Fruit fly (Drosophila melanogaster) whole organism, embryonic: ENCODE data around the gene Kdm2.

ENCODE experiments used
- Antp ChIP-seq: fragments of 200-800 bp; sonication (Bioruptor generic); optimal IDR thresholded peaks from 3 replicates; lab custom pipeline; 2016; ENCODE audit warnings: missing biosample characterization, missing genetic modification characterization
- CG10274 ChIP-seq: fragments of 200-800 bp; sonication (Bioruptor generic); optimal IDR thresholded peaks from 3 replicates; lab custom pipeline; 2017; ENCODE audit warnings: missing biosample characterization, mild to moderate bottlenecking, missing genetic modification characterization
- CG10979 ChIP-seq: fragments of 200-800 bp; sonication (Bioruptor generic); optimal IDR thresholded peaks from 2 replicates; lab custom pipeline; 2018; ENCODE audit warnings: missing biosample characterization, mild to moderate bottlenecking, missing genetic modification characterization, moderate library complexity
- CG12071 ChIP-seq: fragments of 200-800 bp; sonication (Bioruptor generic); optimal IDR thresholded peaks from 3 replicates; lab custom pipeline; 2018; ENCODE audit warnings: missing biosample characterization, mild to moderate bottlenecking, missing genetic modification characterization
- CG13624 ChIP-seq: fragments of 200-800 bp; sonication (Bioruptor generic); optimal IDR thresholded peaks from 2 replicates; lab custom pipeline; 2016; ENCODE audit warnings: missing biosample characterization, missing genetic modification characterization
- CG14860 ChIP-seq: fragments of 200-800 bp; sonication (Bioruptor generic); IDR thresholded peaks from 3 replicates; pipeline ENCODE4 v1.3.6; 2022; ENCODE audit warnings: missing biosample characterization, missing genetic modification characterization; ENCODE audit not compliant: partially characterized antibody
- CG15514 ChIP-seq: fragments of 200-800 bp; sonication (Bioruptor generic); optimal IDR thresholded peaks from 3 replicates; lab custom pipeline; 2017; ENCODE audit warnings: missing biosample characterization, missing genetic modification characterization, mild to moderate bottlenecking, moderate library complexity, missing genetic modification reagents
- CG17359 ChIP-seq: fragments of 200-800 bp; sonication (Bioruptor generic); optimal IDR thresholded peaks from 3 replicates; lab custom pipeline; 2018; ENCODE audit warnings: missing biosample characterization, mild to moderate bottlenecking, missing genetic modification characterization, moderate library complexity
- CG18011 ChIP-seq: fragments of 200-800 bp; sonication (Bioruptor generic); optimal IDR thresholded peaks from 2 replicates; lab custom pipeline; 2017; ENCODE audit warnings: missing biosample characterization, missing genetic modification characterization, mild to moderate bottlenecking, moderate library complexity, missing genotype
- CG1832 ChIP-seq: fragments of 200-800 bp; sonication (Bioruptor generic); optimal IDR thresholded peaks from 2 replicates; lab custom pipeline; 2017; ENCODE audit warnings: missing biosample characterization, mild to moderate bottlenecking, missing genetic modification characterization, inconsistent platforms
- CG2120 ChIP-seq: fragments of 200-800 bp; sonication (Bioruptor generic); optimal IDR thresholded peaks from 3 replicates; lab custom pipeline; 2016; ENCODE audit warnings: missing biosample characterization, missing genetic modification characterization
- CG3065 ChIP-seq: fragments of 200-800 bp; sonication (Bioruptor generic); optimal IDR thresholded peaks from 2 replicates; lab custom pipeline; 2016; ENCODE audit warnings: missing biosample characterization, missing genetic modification characterization
- CG31224 ChIP-seq: fragments of 200-800 bp; sonication (Bioruptor generic); IDR thresholded peaks from 2 replicates; pipeline ENCODE4 v1.3.6; 2022; ENCODE audit warnings: missing biosample characterization, missing genetic modification characterization
- CG3847 ChIP-seq: fragments of 200-800 bp; sonication (Bioruptor generic); IDR thresholded peaks from 2 replicates; pipeline ENCODE4 v1.3.6; 2022; ENCODE audit warnings: missing biosample characterization, missing genetic modification characterization
- CG6175 ChIP-seq: fragments of 200-800 bp; sonication (Bioruptor generic); IDR thresholded peaks from 3 replicates; pipeline ENCODE4 v1.3.6; 2022; ENCODE audit warnings: missing biosample characterization, missing genetic modification characterization
- CG7357 ChIP-seq: fragments of 200-800 bp; sonication (Bioruptor generic); IDR thresholded peaks from 3 replicates; pipeline ENCODE4 v1.3.6; 2022; ENCODE audit warnings: missing biosample characterization, missing genetic modification characterization
- CG9727 ChIP-seq: fragments of 200-800 bp; sonication (Bioruptor generic); optimal IDR thresholded peaks from 3 replicates; lab custom pipeline; 2017; ENCODE audit warnings: missing biosample characterization, mild to moderate bottlenecking, missing genetic modification characterization
- CrebB ChIP-seq: fragments of 200-800 bp; sonication (Bioruptor generic); optimal IDR thresholded peaks from 3 replicates; lab custom pipeline; 2018; ENCODE audit warnings: missing biosample characterization, mild to moderate bottlenecking, missing genetic modification characterization
- D ChIP-seq, 2 experiments: fragments of 200-800 bp in 1 of 2; fragments of >200 bp in 1 of 2; sonication (Bioruptor generic) in 1 of 2; optimal IDR thresholded peaks; 2 replicates in 1 of 2; 3 replicates in 1 of 2; lab custom pipeline; 2017; ENCODE audit warnings: mild to moderate bottlenecking in 1 of 2, missing biosample characterization in 1 of 2, missing genetic modification characterization in 1 of 2, missing genetic modification reagents in 1 of 2
- Dek ChIP-seq: fragments of 200-800 bp; sonication (Bioruptor generic); optimal IDR thresholded peaks from 3 replicates; lab custom pipeline; 2019; ENCODE audit warnings: missing biosample characterization, mild to moderate bottlenecking, missing genetic modification characterization, moderate library complexity
- Dll ChIP-seq: fragments of 200-800 bp; sonication (Bioruptor generic); IDR thresholded peaks from 4 replicates; pipeline ENCODE4 v1.3.6; 2022; ENCODE audit warnings: missing biosample characterization, missing genetic modification characterization; ENCODE audit not compliant: partially characterized antibody
- Doc2 ChIP-seq: fragments of 200-800 bp; sonication (Bioruptor generic); IDR thresholded peaks from 2 replicates; pipeline ENCODE4 v1.3.6; 2022; ENCODE audit warnings: missing biosample characterization, missing genetic modification characterization
- Eip74EF ChIP-seq, 2 experiments: fragments of 200-800 bp in 1 of 2; fragments of >200 bp in 1 of 2; sonication (Bioruptor generic) in 1 of 2; optimal IDR thresholded peaks; 2 replicates each; lab custom pipeline; 2017 to 2019; ENCODE audit warnings: missing biosample characterization in 2 of 2, missing genetic modification characterization in 2 of 2, mild to moderate bottlenecking in 1 of 2, moderate library complexity in 1 of 2
- Fer3 ChIP-seq: fragments of 200-800 bp; sonication (Bioruptor generic); optimal IDR thresholded peaks from 2 replicates; lab custom pipeline; 2018; ENCODE audit warnings: missing biosample characterization, mild to moderate bottlenecking, missing genetic modification characterization, moderate library complexity
- HHEX ChIP-seq: fragments of 200-800 bp; sonication (Bioruptor generic); optimal IDR thresholded peaks from 3 replicates; lab custom pipeline; 2017; ENCODE audit warnings: missing biosample characterization, mild to moderate bottlenecking, missing genetic modification characterization, missing genetic modification reagents
- Myb ChIP-seq: fragments of 200-800 bp; sonication (Bioruptor generic); optimal IDR thresholded peaks from 2 replicates; lab custom pipeline; 2016; ENCODE audit warnings: missing biosample characterization, missing genetic modification characterization
- Nf-YA ChIP-seq: fragments of 200-800 bp; sonication (Bioruptor generic); IDR thresholded peaks from 2 replicates; pipeline ENCODE4 v1.3.6; 2022; ENCODE audit warnings: missing biosample characterization, missing genetic modification characterization
- Nf-YB ChIP-seq: fragments of 200-800 bp; sonication (Bioruptor generic); optimal IDR thresholded peaks from 3 replicates; lab custom pipeline; 2019; ENCODE audit warnings: missing biosample characterization, mild to moderate bottlenecking, missing genetic modification characterization, moderate library complexity
- Pdp1 ChIP-seq, 2 experiments: fragments of 200-800 bp; sonication (Bioruptor generic); optimal IDR thresholded peaks; 3 replicates each; lab custom pipeline; 2016; ENCODE audit warnings: missing biosample characterization in 2 of 2, missing genetic modification characterization in 2 of 2, mild to moderate bottlenecking in 1 of 2, moderate library complexity in 1 of 2
- Ravus ChIP-seq: fragments of 200-800 bp; sonication (Bioruptor generic); IDR thresholded peaks from 2 replicates; pipeline ENCODE4 v1.3.6; 2022; ENCODE audit warnings: missing biosample characterization, missing genetic modification characterization
- Rfx ChIP-seq: fragments of 200-800 bp; sonication (Bioruptor generic); IDR thresholded peaks from 2 replicates; pipeline ENCODE4 v1.3.6; 2022; ENCODE audit warnings: missing biosample characterization, missing genetic modification characterization
- ato ChIP-seq: fragments of 200-800 bp; sonication (Bioruptor generic); IDR thresholded peaks from 2 replicates; pipeline ENCODE4 v1.3.6; 2022; ENCODE audit warnings: missing biosample characterization, missing genetic modification characterization; ENCODE audit not compliant: partially characterized antibody
- dmrt11E ChIP-seq: fragments of 200-800 bp; sonication (Bioruptor generic); optimal IDR thresholded peaks from 3 replicates; lab custom pipeline; 2018; ENCODE audit warnings: missing biosample characterization, mild to moderate bottlenecking, missing genetic modification characterization, moderate library complexity
- dpn ChIP-seq, 2 experiments: fragments of 200-800 bp; sonication (Bioruptor generic); optimal IDR thresholded peaks; 3 replicates each; lab custom pipeline; 2016; ENCODE audit warnings: missing biosample characterization in 2 of 2, missing genetic modification characterization in 2 of 2
- esg ChIP-seq: fragments of 200-800 bp; sonication (Bioruptor generic); conservative IDR thresholded peaks from 2 replicates; pipeline ENCODE4 v1.3.6; 2022; ENCODE audit warnings: missing biosample characterization, missing genetic modification characterization
- gem ChIP-seq: fragments of 200-800 bp; sonication (Bioruptor generic); optimal IDR thresholded peaks from 2 replicates; lab custom pipeline; 2019; ENCODE audit warnings: missing biosample characterization, mild to moderate bottlenecking, missing genetic modification characterization, moderate library complexity
- grn ChIP-seq: fragments of 200-800 bp; sonication (Bioruptor generic); optimal IDR thresholded peaks from 3 replicates; lab custom pipeline; 2017; ENCODE audit warnings: missing biosample characterization, missing genetic modification characterization
- gro ChIP-seq: fragments of 200-800 bp; sonication (Bioruptor generic); optimal IDR thresholded peaks from 2 replicates; lab custom pipeline; 2016; ENCODE audit warnings: missing biosample characterization, missing genetic modification characterization
- gsb-n ChIP-seq: fragments of 200-800 bp; sonication (Bioruptor generic); optimal IDR thresholded peaks from 3 replicates; lab custom pipeline; 2018; ENCODE audit warnings: missing biosample characterization, mild to moderate bottlenecking, missing genetic modification characterization
- jumu ChIP-seq: fragments of 200-800 bp; sonication (Bioruptor generic); optimal IDR thresholded peaks from 3 replicates; lab custom pipeline; 2016; ENCODE audit warnings: missing biosample characterization, missing genetic modification characterization
- nmo ChIP-seq: fragments of 200-800 bp; sonication (Bioruptor generic); optimal IDR thresholded peaks from 2 replicates; lab custom pipeline; 2018; ENCODE audit warnings: missing biosample characterization, mild to moderate bottlenecking, missing genetic modification characterization, moderate library complexity
- peb ChIP-seq: fragments of 200-800 bp; sonication (Bioruptor generic); IDR thresholded peaks from 2 replicates; pipeline ENCODE4 v1.3.6; 2022; ENCODE audit warnings: missing biosample characterization, missing genetic modification characterization
- ro ChIP-seq: fragments of 200-800 bp; sonication (Bioruptor generic); IDR thresholded peaks from 2 replicates; pipeline ENCODE4 v1.3.6; 2022; ENCODE audit warnings: missing biosample characterization, missing genetic modification characterization
- sr ChIP-seq: fragments of 200-800 bp; sonication (Bioruptor generic); IDR thresholded peaks from 3 replicates; pipeline ENCODE4 v1.3.6; 2022; ENCODE audit warnings: missing biosample characterization, missing genetic modification characterization
- tx ChIP-seq: fragments of 200-800 bp; sonication (Bioruptor generic); optimal IDR thresholded peaks from 2 replicates; lab custom pipeline; 2016; ENCODE audit warnings: missing biosample characterization, missing genetic modification characterization
- unc-4 ChIP-seq: fragments of 200-800 bp; sonication (Bioruptor generic); IDR thresholded peaks from 2 replicates; pipeline ENCODE4 v1.3.6; 2022; ENCODE audit warnings: missing biosample characterization, missing genetic modification characterization; ENCODE audit not compliant: partially characterized antibody
- wek ChIP-seq: fragments of 200-800 bp; sonication (Bioruptor generic); optimal IDR thresholded peaks from 3 replicates; lab custom pipeline; 2018; ENCODE audit warnings: missing biosample characterization, mild to moderate bottlenecking, missing genetic modification characterization, moderate library complexity
- zen2 ChIP-seq: fragments of 200-800 bp; sonication (Bioruptor generic); IDR thresholded peaks from 3 replicates; pipeline ENCODE4 v1.3.6; 2022; ENCODE audit warnings: missing biosample characterization, missing genetic modification characterization; ENCODE audit not compliant: partially characterized antibody
- zfh2 ChIP-seq: fragments of 200-800 bp; sonication (Bioruptor generic); optimal IDR thresholded peaks from 2 replicates; lab custom pipeline; 2016; ENCODE audit warnings: missing biosample characterization, missing genetic modification characterization

Kdm2 gene

dm6 chr3R:9038652-9039051 lies 13.6 kb upstream of the Kdm2 start, which contains the start of gene hyx (continued):
- TF ChIP-seq Eip74EF (GFP tag; optimal IDR thresholded peaks at IDR 0.05; lab: Kevin White, UChicago): no peak
- TF ChIP-seq Nf-YB (GFP tag; lab: Kevin White, UChicago): no peak
- TF ChIP-seq CG13624 (GFP tag; lab: Kevin White, UChicago): peak; percentile 49
- no peak for TF ChIP-seq peb
- peak; percentile 14 for TF ChIP-seq tx
- TF ChIP-seq CG2120: peak; percentile 77
- TF ChIP-seq CG3847 (GFP tag; lab: Robert Waterston, UW): peak; percentile 25; the same call in 1 of the 2 replicates
- peak; percentile 54 for TF ChIP-seq zfh2 (GFP tag; lab: Kevin White, UChicago)
- TF ChIP-seq Pdp1 (GFP tag; optimal IDR thresholded peaks at IDR 0.05; lab: Kevin White, UChicago): peak in 1 of 2 experiments; percentile 41
- TF ChIP-seq gsb-n (tag; lab: Kevin White, UChicago): no peak
- TF ChIP-seq dmrt11E: peak; percentile 27
- TF ChIP-seq dpn (GFP tag; optimal IDR thresholded peaks at IDR 0.05; lab: Kevin White, UChicago): peak in 1 of 2 experiments; percentile 53
- TF ChIP-seq Fer3: peak; percentile 50
- peak; percentile 40 for TF ChIP-seq Myb
- peak; percentile 53 for TF ChIP-seq gem (tag; lab: Kevin White, UChicago)
- peak; percentile 19 for TF ChIP-seq jumu (GFP tag; lab: Kevin White, UChicago)
- TF ChIP-seq CG1832 (GFP tag; lab: Kevin White, UChicago): no peak
- TF ChIP-seq unc-4: peak; percentile 91
- TF ChIP-seq sr: peak; percentile 79; the same call in 2 of the 3 replicates
- TF ChIP-seq CG14860 (GFP tag; lab: Robert Waterston, UW): peak; percentile 58
- TF ChIP-seq gro (GFP tag; lab: Kevin White, UChicago): peak; percentile 76
- peak; percentile 9 for TF ChIP-seq CG12071 (GFP tag; lab: Kevin White, UChicago)
- peak; percentile 27 for TF ChIP-seq nmo (GFP tag; lab: Kevin White, UChicago)
- peak; percentile 26 for TF ChIP-seq CG10979
- TF ChIP-seq ro (GFP tag; lab: Robert Waterston, UW): no peak
- TF ChIP-seq CG6175 (GFP tag; lab: Robert Waterston, UW): no peak
- TF ChIP-seq grn (GFP tag; lab: Kevin White, UChicago): peak; percentile 92
- peak; percentile 41 for TF ChIP-seq Dek
- TF ChIP-seq CG31224 (GFP tag; lab: Robert Waterston, UW): no peak
- TF ChIP-seq ato (GFP tag; lab: Robert Waterston, UW): peak; percentile 58; the same call in 1 of the 2 replicates
- TF ChIP-seq Nf-YA: no peak
- peak; percentile 57 for TF ChIP-seq CG15514 (GFP tag; lab: Kevin White, UChicago)
- peak; percentile 44 for TF ChIP-seq CG17359 (tag; lab: Kevin White, UChicago)
- TF ChIP-seq zen2 (GFP tag; lab: Robert Waterston, UW): no peak; the same call in 1 of the 3 replicates
- peak; percentile 31 for TF ChIP-seq CG18011 (GFP tag; lab: Kevin White, UChicago)
- TF ChIP-seq CG9727 (GFP tag; lab: Kevin White, UChicago): peak; percentile 9
- no peak for TF ChIP-seq CG7357 (GFP tag; lab: Robert Waterston, UW)
- TF ChIP-seq wek (GFP tag; lab: Kevin White, UChicago): peak; percentile 52
- no peak for TF ChIP-seq D (optimal IDR thresholded peaks at IDR 0.05; lab: Kevin White, UChicago)
- no peak for TF ChIP-seq D (GFP tag; optimal IDR thresholded peaks at IDR 0.05; lab: Kevin White, UChicago)
- no peak for TF ChIP-seq Ravus
- no peak for TF ChIP-seq CG10274 (GFP tag; lab: Kevin White, UChicago)
- TF ChIP-seq Doc2 (GFP tag; lab: Robert Waterston, UW): no peak
- no peak for TF ChIP-seq esg (GFP tag; lab: Robert Waterston, UW)
- no peak for TF ChIP-seq CrebB (tag; lab: Kevin White, UChicago)
- TF ChIP-seq Dll (GFP tag; lab: Robert Waterston, UW): peak; percentile 93
- peak; percentile 73 for TF ChIP-seq Rfx
- TF ChIP-seq HHEX (GFP tag; lab: Kevin White, UChicago): no peak
- TF ChIP-seq Antp (GFP tag; lab: Kevin White, UChicago): peak; percentile 57
- TF ChIP-seq CG3065 (GFP tag; lab: Kevin White, UChicago): no peak
